Fruit fly (Drosophila melanogaster): ENCODE data around the gene CG10383.

The CG10383 gene

dm6 chr2L:18732760-18733530, 37.5 kb upstream of the CG10383 start:
- TF ChIP-seq usp (GFP tag; optimal IDR thresholded peaks at IDR 0.05) (no peak), CG9705 (GFP tag; optimal IDR thresholded peaks at IDR 0.05) (no peak), Dif (GFP tag; optimal IDR thresholded peaks at IDR 0.05; ENCODE audit: partially characterized antibody) (peak; percentile 17), brk (GFP tag; optimal IDR thresholded peaks at IDR 0.05) (no peak), HLH106 (tag; optimal IDR thresholded peaks at IDR 0.05) (no peak), dsf (GFP tag; optimal IDR thresholded peaks at IDR 0.05; ENCODE audit: borderline replicate concordance) (no peak), sv (GFP tag; optimal IDR thresholded peaks at IDR 0.05) (no peak), Vsx2 (GFP tag; optimal IDR thresholded peaks at IDR 0.05; ENCODE audit: partially characterized antibody) (peak; percentile 45), CrebA (GFP tag; optimal IDR thresholded peaks at IDR 0.05; ENCODE audit: borderline replicate concordance) (no peak), foxo (GFP tag; optimal IDR thresholded peaks at IDR 0.05) (no peak), pan (optimal IDR thresholded peaks at IDR 0.05) (no peak), GATAd (GFP tag; optimal IDR thresholded peaks at IDR 0.05) (no peak), psq (GFP tag; optimal IDR thresholded peaks at IDR 0.05) (no peak), Myc (optimal IDR thresholded peaks at IDR 0.05) (no peak), lola (GFP tag; optimal IDR thresholded peaks at IDR 0.05) (no peak)

DNA sequence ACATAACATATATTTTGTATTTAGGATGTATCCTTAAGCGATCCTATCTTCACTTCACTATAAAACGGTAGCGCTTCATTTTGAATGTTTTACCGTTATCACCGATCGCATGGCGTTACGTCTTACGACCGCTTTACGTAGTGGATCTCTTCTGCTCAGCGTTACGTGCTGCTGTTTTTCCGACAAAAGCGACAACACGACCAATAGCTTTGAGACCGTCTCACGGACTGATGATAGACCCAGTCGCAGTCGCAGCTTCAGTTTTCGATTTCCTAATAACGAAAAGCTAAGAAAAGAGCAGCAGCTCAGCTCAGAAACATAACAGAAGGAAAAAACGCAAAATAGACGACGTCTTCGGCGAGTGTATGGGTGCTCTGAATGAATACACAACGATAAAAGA, 36.9 kb upstream of the CG10383 start, which contains the start of gene CG10348:
CG10348 (minus strand) TSS at position 234 of the 400 bp plus-strand sequence.
- TF ChIP-seq Vsx2 (GFP tag; optimal IDR thresholded peaks at IDR 0.05; ENCODE audit: partially characterized antibody) (no peak), dmrt93B (GFP tag; optimal IDR thresholded peaks at IDR 0.05) (no peak), pan (optimal IDR thresholded peaks at IDR 0.05) (no peak), Abd-B (GFP tag; optimal IDR thresholded peaks at IDR 0.05) (no peak), h (GFP tag; optimal IDR thresholded peaks at IDR 0.05) (no peak), foxo (GFP tag; optimal IDR thresholded peaks at IDR 0.05) (no peak), tai (GFP tag; optimal IDR thresholded peaks at IDR 0.05) (no peak), Sp1 (GFP tag; optimal IDR thresholded peaks at IDR 0.05) (no peak), sage (GFP tag; optimal IDR thresholded peaks at IDR 0.05) (no peak), Myc (optimal IDR thresholded peaks at IDR 0.05) (no peak), brk (GFP tag; optimal IDR thresholded peaks at IDR 0.05) (no peak), dsf (GFP tag; optimal IDR thresholded peaks at IDR 0.05; ENCODE audit: borderline replicate concordance) (no peak), Hr78 (GFP tag; optimal IDR thresholded peaks at IDR 0.05) (no peak), OdsH (GFP tag; optimal IDR thresholded peaks at IDR 0.05) (no peak), rgr (GFP tag; optimal IDR thresholded peaks at IDR 0.05) (no peak), HLH106 (tag; optimal IDR thresholded peaks at IDR 0.05) (no peak), Rel (GFP tag; optimal IDR thresholded peaks at IDR 0.05) (no peak), Rel (tag; optimal IDR thresholded peaks at IDR 0.05) (no peak), Mio (GFP tag; optimal IDR thresholded peaks at IDR 0.05) (no peak), fru (GFP tag; optimal IDR thresholded peaks at IDR 0.05) (no peak)

dm6 chr2L:18727986-18728385, 32.6 kb upstream of the CG10383 start:
- TF ChIP-seq CG32264 (GFP tag; optimal IDR thresholded peaks at IDR 0.05), result no peak
- no peak for TF ChIP-seq N (GFP tag; optimal IDR thresholded peaks at IDR 0.05)
- TF ChIP-seq Mio (GFP tag; optimal IDR thresholded peaks at IDR 0.05), result no peak
- TF ChIP-seq Hnf4 (GFP tag; optimal IDR thresholded peaks at IDR 0.05), result no peak
- TF ChIP-seq usp (GFP tag; optimal IDR thresholded peaks at IDR 0.05), result no peak
- TF ChIP-seq Sp1 (GFP tag; optimal IDR thresholded peaks at IDR 0.05), result no peak
- TF ChIP-seq woc (GFP tag; optimal IDR thresholded peaks at IDR 0.05), result no peak
- no peak for TF ChIP-seq tai (GFP tag; optimal IDR thresholded peaks at IDR 0.05)

DNA sequence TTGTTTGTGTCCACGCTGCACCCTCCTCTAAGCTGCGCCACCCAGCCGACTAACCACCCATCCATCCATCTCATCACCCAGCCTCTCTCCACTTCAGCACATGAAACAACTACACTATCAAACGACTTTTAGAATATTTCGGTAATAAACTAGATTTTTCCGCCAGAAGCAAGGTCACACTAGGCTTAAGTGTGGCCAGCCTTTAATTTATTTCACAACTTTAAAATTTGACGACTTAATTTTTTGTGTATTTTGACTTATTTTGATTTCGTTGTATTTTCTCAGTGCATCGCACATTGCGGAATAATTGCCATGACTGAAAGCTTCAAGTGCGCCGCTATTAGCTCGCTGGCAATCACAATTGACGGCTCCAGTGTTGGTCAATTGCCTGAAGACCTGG, 29.4 kb upstream of the CG10383 start:
- no peak for TF ChIP-seq N (GFP tag; optimal IDR thresholded peaks at IDR 0.05)
- no peak for TF ChIP-seq tai (GFP tag; optimal IDR thresholded peaks at IDR 0.05)
- TF ChIP-seq woc (GFP tag; optimal IDR thresholded peaks at IDR 0.05), result no peak
- no peak for TF ChIP-seq ey (GFP tag; optimal IDR thresholded peaks at IDR 0.05)
- TF ChIP-seq jim (GFP tag; optimal IDR thresholded peaks at IDR 0.05), result no peak
- TF ChIP-seq CG32264 (GFP tag; optimal IDR thresholded peaks at IDR 0.05), result no peak
- TF ChIP-seq lola (GFP tag; optimal IDR thresholded peaks at IDR 0.05), result no peak
- no peak for TF ChIP-seq Hr78 (GFP tag; optimal IDR thresholded peaks at IDR 0.05)
- no peak for TF ChIP-seq foxo (GFP tag; optimal IDR thresholded peaks at IDR 0.05)
- no peak for TF ChIP-seq h (GFP tag; optimal IDR thresholded peaks at IDR 0.05)
- TF ChIP-seq Hnf4 (GFP tag; optimal IDR thresholded peaks at IDR 0.05), result no peak
- no peak for TF ChIP-seq GATAd (GFP tag; optimal IDR thresholded peaks at IDR 0.05)
- no peak for TF ChIP-seq OdsH (GFP tag; optimal IDR thresholded peaks at IDR 0.05)
- TF ChIP-seq dl (GFP tag; optimal IDR thresholded peaks at IDR 0.05; ENCODE audit: insufficient read depth in 1 of 2, partially characterized antibody in 2 of 2), result no peak
- no peak for TF ChIP-seq dmrt93B (GFP tag; optimal IDR thresholded peaks at IDR 0.05)
- no peak for TF ChIP-seq Vsx2 (GFP tag; optimal IDR thresholded peaks at IDR 0.05; ENCODE audit: partially characterized antibody)
